Fruit fly (Drosophila melanogaster) whole organism, prepupa: ENCODE measurements around the gene GstD5.

Experiments used
- CG31627 ChIP-seq: fragments of 200-800 bp; sonication (Bioruptor generic); optimal IDR thresholded peaks from 3 replicates; lab custom pipeline; 2016; ENCODE audit warnings: missing biosample characterization, missing genetic modification characterization
- Eip78C ChIP-seq: fragments of 200-800 bp; sonication (Bioruptor generic); peaks from one replicate; lab custom pipeline; 2016; ENCODE audit warnings: missing biosample characterization, missing genetic modification characterization
- Gug ChIP-seq: fragments of 200-800 bp; sonication (Bioruptor generic); IDR thresholded peaks from 2 replicates; pipeline ENCODE4 v1.3.6; 2022; ENCODE audit warnings: missing biosample characterization, missing genetic modification characterization
- lz ChIP-seq: fragments of 200-800 bp; sonication (Bioruptor generic); optimal IDR thresholded peaks from 3 replicates; lab custom pipeline; 2016; ENCODE audit warnings: missing biosample characterization, missing genetic modification characterization
- ss ChIP-seq, 2 experiments: fragments of 200-800 bp; sonication (Bioruptor generic); optimal IDR thresholded peaks; 2 replicates in 1 of 2; 3 replicates in 1 of 2; lab custom pipeline; 2017 to 2018; ENCODE audit warnings: mild to moderate bottlenecking in 2 of 2, missing biosample characterization in 2 of 2, missing genetic modification characterization in 2 of 2, moderate library complexity in 1 of 2

- TF ChIP-seq Eip78C (GFP tag; lab: Kevin White, UChicago) (no peak), lz (no peak), CG31627 (no peak), Gug (no peak), ss (GFP tag; optimal IDR thresholded peaks at IDR 0.05; lab: Kevin White, UChicago) (no peak)
These were observed 27.9 kb upstream of the GstD5 start for dm6 chr3R:12347659-12348058.
